Worm (Caenorhabditis elegans): ENCODE results near the gene vha-15.

ce11 chrX:2262420-2262819 is 24.7 kb downstream of the vha-15 start:
- TF ChIP-seq ztf-23 (GFP tag; IDR thresholded peaks at IDR 0.05) = no peak
- no peak for TF ChIP-seq flt-1 (GFP tag; IDR thresholded peaks at IDR 0.05)
